Fruit fly (Drosophila melanogaster) whole organism, wandering third instar larva: ENCODE data around the gene CG32262.

Experiments
- Hr78 ChIP-seq: fragments of >200 bp; optimal IDR thresholded peaks from 2 replicates; lab custom pipeline; 2017; ENCODE audit warnings: missing biosample characterization, missing genetic modification characterization
- Myc ChIP-seq: fragments of >200 bp; optimal IDR thresholded peaks from 2 replicates; lab custom pipeline; 2017
- OdsH ChIP-seq: fragments of 200-800 bp; sonication (Bioruptor generic); optimal IDR thresholded peaks from 2 replicates; lab custom pipeline; 2016; ENCODE audit warnings: missing biosample characterization, mild to moderate bottlenecking, missing genetic modification characterization
- Rel ChIP-seq, 2 experiments: fragments of 200-800 bp; sonication (Bioruptor generic) in 1 of 2; optimal IDR thresholded peaks; 2 replicates in 1 of 2; 3 replicates in 1 of 2; lab custom pipeline; 2016 to 2019; ENCODE audit warnings: mild to moderate bottlenecking in 2 of 2, missing biosample characterization in 2 of 2, missing genetic modification characterization in 2 of 2, moderate library complexity in 1 of 2
- dsf ChIP-seq: sonication (Bioruptor generic); optimal IDR thresholded peaks from 2 replicates; lab custom pipeline; 2016; ENCODE audit warnings: missing biosample characterization, missing genetic modification characterization, borderline replicate concordance
- foxo ChIP-seq, 2 experiments: fragments of 200-800 bp; sonication (Bioruptor generic); optimal IDR thresholded peaks; 2 replicates in 1 of 2; 3 replicates in 1 of 2; lab custom pipeline; 2016 to 2017; ENCODE audit warnings: missing biosample characterization in 2 of 2, missing genetic modification characterization in 2 of 2
- h ChIP-seq: fragments of 200-800 bp; sonication (Bioruptor generic); optimal IDR thresholded peaks from 3 replicates; lab custom pipeline; 2016; ENCODE audit warnings: missing biosample characterization, mild to moderate bottlenecking, missing genetic modification characterization
- rgr ChIP-seq: fragments of 200-800 bp; sonication (Bioruptor generic); optimal IDR thresholded peaks from 3 replicates; lab custom pipeline; 2016; ENCODE audit warnings: missing biosample characterization, mild to moderate bottlenecking, missing genetic modification characterization
- sage ChIP-seq: fragments of 200-800 bp; sonication (Bioruptor generic); optimal IDR thresholded peaks from 2 replicates; lab custom pipeline; 2016; ENCODE audit warnings: missing biosample characterization, mild to moderate bottlenecking, missing genetic modification characterization
- sv ChIP-seq: fragments of 200-800 bp; sonication (Bioruptor generic); optimal IDR thresholded peaks from 3 replicates; lab custom pipeline; 2016; ENCODE audit warnings: missing biosample characterization, missing genetic modification characterization
- usp ChIP-seq: fragments of >200 bp; optimal IDR thresholded peaks from 2 replicates; lab custom pipeline; 2017; ENCODE audit warnings: missing biosample characterization, missing genetic modification characterization

DNA sequence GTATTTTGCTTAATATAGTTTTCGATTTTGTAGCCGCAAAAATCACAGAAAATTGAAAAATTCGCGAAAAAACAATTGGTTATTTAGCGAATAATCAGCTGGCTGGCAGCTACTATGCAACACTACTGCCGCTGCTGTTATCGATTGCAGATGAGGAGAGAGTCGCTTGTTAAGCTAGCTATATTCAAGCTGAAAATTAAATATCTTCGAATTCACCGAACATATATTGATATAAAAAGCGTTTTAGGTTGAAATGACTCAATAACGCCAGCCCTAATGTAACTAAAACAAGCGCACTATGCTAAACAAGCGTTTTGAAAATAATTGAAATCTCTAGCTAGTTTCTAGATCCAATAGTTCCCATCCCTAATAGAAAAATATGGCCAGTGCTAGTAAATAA lies 3.7 kb downstream of the CG32262 start, which contains the start of the genes CG32264, ntc and IntS10:
- TF ChIP-seq OdsH (peak; percentile 73), Hr78 (GFP tag; lab: Kevin White, UChicago) (no peak), h (GFP tag; lab: Kevin White, UChicago) (peak; percentile 80), Rel (GFP tag; optimal IDR thresholded peaks at IDR 0.05; lab: Kevin White, UChicago) (no peak), Rel (tag; optimal IDR thresholded peaks at IDR 0.05; lab: Kevin White, UChicago) (peak; percentile 45), usp (GFP tag; lab: Kevin White, UChicago) (no peak), rgr (peak; percentile 79), Myc (peak; percentile 93), sv (GFP tag; lab: Kevin White, UChicago) (peak; percentile 69), foxo (GFP tag; optimal IDR thresholded peaks at IDR 0.05; lab: Kevin White, UChicago) (peak in 1 of 2 experiments; percentile 80), dsf (peak; percentile 15), sage (GFP tag; lab: Kevin White, UChicago) (no peak)
